Fruit fly (Drosophila melanogaster): ENCODE measurements around the gene Lgr3.

DNA sequence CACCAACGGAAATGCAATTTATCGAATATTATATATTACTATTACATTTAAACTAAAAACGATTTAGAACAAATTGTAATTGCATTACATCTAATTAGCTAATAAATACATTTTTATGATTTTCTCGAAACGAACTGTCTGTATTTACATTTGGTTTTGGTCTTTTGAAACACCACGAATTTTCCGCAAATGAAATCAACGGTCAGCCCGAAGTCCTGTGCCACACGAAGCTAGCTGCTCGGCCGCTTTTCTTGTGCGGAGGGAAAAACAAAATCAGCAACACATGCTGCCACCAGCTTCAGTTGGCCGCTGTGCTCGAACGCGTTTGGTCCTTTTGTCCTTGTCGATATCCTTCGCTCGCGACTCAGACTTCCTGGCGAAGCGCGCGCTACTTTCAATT, at the start of gene Lgr3:
- TF ChIP-seq CG11617 (GFP tag; optimal IDR thresholded peaks at IDR 0.05) (no peak), cnc (optimal IDR thresholded peaks at IDR 0.05) (no peak), CG12768 (GFP tag; optimal IDR thresholded peaks at IDR 0.05) (no peak), Hr96 (GFP tag; optimal IDR thresholded peaks at IDR 0.05) (no peak)

Data from whole organism, adult.